Fruit fly (Drosophila melanogaster): ENCODE data around the gene Mbs.

Gene Mbs

dm6 chr3L:16051719-16052122, at the start of gene Mbs:
TSS of gene Mbs (plus strand) at chr3L:16051959.
- no peak for TF ChIP-seq psq (optimal IDR thresholded peaks at IDR 0.05)
- TF ChIP-seq usp (GFP tag; optimal IDR thresholded peaks at IDR 0.05), result no peak
- TF ChIP-seq EcR (GFP tag; optimal IDR thresholded peaks at IDR 0.05), result no peak
- TF ChIP-seq CG8478 (optimal IDR thresholded peaks at IDR 0.05), result no peak
- TF ChIP-seq pan (optimal IDR thresholded peaks at IDR 0.05), result no peak

dm6 chr3L:16002116-16002716, 49.5 kb upstream of the Mbs start:
- TF ChIP-seq EcR (GFP tag; optimal IDR thresholded peaks at IDR 0.05) (no peak), usp (GFP tag; optimal IDR thresholded peaks at IDR 0.05) (no peak), psq (optimal IDR thresholded peaks at IDR 0.05) (no peak), Dll (optimal IDR thresholded peaks at IDR 0.05) (no peak), CG8478 (optimal IDR thresholded peaks at IDR 0.05) (no peak), pan (optimal IDR thresholded peaks at IDR 0.05) (no peak)

dm6 chr3L:16004401-16005237, 47.1 kb upstream of the Mbs start, which contains the start of the genes hzg and mRpS31:
TSS of gene hzg (minus strand) at chr3L:16004736.
TSS of gene mRpS31 (plus strand) at chr3L:16005193.
- TF ChIP-seq Dll (optimal IDR thresholded peaks at IDR 0.05) (no peak), EcR (GFP tag; optimal IDR thresholded peaks at IDR 0.05) (no peak), psq (optimal IDR thresholded peaks at IDR 0.05) (no peak), CG8478 (optimal IDR thresholded peaks at IDR 0.05) (no peak), usp (GFP tag; optimal IDR thresholded peaks at IDR 0.05) (no peak), pan (optimal IDR thresholded peaks at IDR 0.05) (no peak)

dm6 chr3L:16010176-16010575, 41.6 kb upstream of the Mbs start:
- no peak for TF ChIP-seq Dll (optimal IDR thresholded peaks at IDR 0.05)
- TF ChIP-seq usp (GFP tag; optimal IDR thresholded peaks at IDR 0.05), result no peak
- TF ChIP-seq pan (optimal IDR thresholded peaks at IDR 0.05), result no peak
- TF ChIP-seq EcR (GFP tag; optimal IDR thresholded peaks at IDR 0.05), result no peak
- no peak for TF ChIP-seq psq (optimal IDR thresholded peaks at IDR 0.05)
- TF ChIP-seq CG8478 (optimal IDR thresholded peaks at IDR 0.05), result no peak

- TF ChIP-seq usp (GFP tag; optimal IDR thresholded peaks at IDR 0.05) (no peak), EcR (GFP tag; optimal IDR thresholded peaks at IDR 0.05) (no peak), psq (optimal IDR thresholded peaks at IDR 0.05) (no peak), pan (optimal IDR thresholded peaks at IDR 0.05) (no peak), Dll (optimal IDR thresholded peaks at IDR 0.05) (no peak), CG8478 (optimal IDR thresholded peaks at IDR 0.05) (peak; percentile 3)
Observed at dm6 chr3L:16011319-16012210, 40.2 kb upstream of the Mbs start, which contains the start of gene mib1. TSS of gene mib1 (minus strand) at chr3L:16011812.

- TF ChIP-seq CG8478 (optimal IDR thresholded peaks at IDR 0.05) (no peak), EcR (GFP tag; optimal IDR thresholded peaks at IDR 0.05) (no peak), psq (optimal IDR thresholded peaks at IDR 0.05) (no peak), pan (optimal IDR thresholded peaks at IDR 0.05) (no peak), usp (GFP tag; optimal IDR thresholded peaks at IDR 0.05) (no peak), Dll (optimal IDR thresholded peaks at IDR 0.05) (no peak)
Observed at dm6 chr3L:16012315-16012950, 39.3 kb upstream of the Mbs start.

- TF ChIP-seq psq (optimal IDR thresholded peaks at IDR 0.05) (no peak), CG8478 (optimal IDR thresholded peaks at IDR 0.05) (no peak), Dll (optimal IDR thresholded peaks at IDR 0.05) (no peak), pan (optimal IDR thresholded peaks at IDR 0.05) (no peak), EcR (GFP tag; optimal IDR thresholded peaks at IDR 0.05) (no peak), usp (GFP tag; optimal IDR thresholded peaks at IDR 0.05) (no peak)
Observed at dm6 chr3L:16013198-16013982, 38.4 kb upstream of the Mbs start.

- no peak for TF ChIP-seq pan (optimal IDR thresholded peaks at IDR 0.05)
- no peak for TF ChIP-seq Dll (optimal IDR thresholded peaks at IDR 0.05)
- no peak for TF ChIP-seq usp (GFP tag; optimal IDR thresholded peaks at IDR 0.05)
- no peak for TF ChIP-seq psq (optimal IDR thresholded peaks at IDR 0.05)
- TF ChIP-seq CG8478 (optimal IDR thresholded peaks at IDR 0.05), result no peak
- TF ChIP-seq EcR (GFP tag; optimal IDR thresholded peaks at IDR 0.05), result no peak
Observed at dm6 chr3L:16014515-16014914, 37.2 kb upstream of the Mbs start.

- TF ChIP-seq EcR (GFP tag; optimal IDR thresholded peaks at IDR 0.05) (no peak), pan (optimal IDR thresholded peaks at IDR 0.05) (no peak), Dll (optimal IDR thresholded peaks at IDR 0.05) (no peak), usp (GFP tag; optimal IDR thresholded peaks at IDR 0.05) (no peak), psq (optimal IDR thresholded peaks at IDR 0.05) (no peak), CG8478 (optimal IDR thresholded peaks at IDR 0.05) (no peak)
Observed at dm6 chr3L:16015765-16016760, 35.7 kb upstream of the Mbs start.
